Fruit fly (Drosophila melanogaster): ENCODE measurements around the gene Spp.

The Spp gene

DNA sequence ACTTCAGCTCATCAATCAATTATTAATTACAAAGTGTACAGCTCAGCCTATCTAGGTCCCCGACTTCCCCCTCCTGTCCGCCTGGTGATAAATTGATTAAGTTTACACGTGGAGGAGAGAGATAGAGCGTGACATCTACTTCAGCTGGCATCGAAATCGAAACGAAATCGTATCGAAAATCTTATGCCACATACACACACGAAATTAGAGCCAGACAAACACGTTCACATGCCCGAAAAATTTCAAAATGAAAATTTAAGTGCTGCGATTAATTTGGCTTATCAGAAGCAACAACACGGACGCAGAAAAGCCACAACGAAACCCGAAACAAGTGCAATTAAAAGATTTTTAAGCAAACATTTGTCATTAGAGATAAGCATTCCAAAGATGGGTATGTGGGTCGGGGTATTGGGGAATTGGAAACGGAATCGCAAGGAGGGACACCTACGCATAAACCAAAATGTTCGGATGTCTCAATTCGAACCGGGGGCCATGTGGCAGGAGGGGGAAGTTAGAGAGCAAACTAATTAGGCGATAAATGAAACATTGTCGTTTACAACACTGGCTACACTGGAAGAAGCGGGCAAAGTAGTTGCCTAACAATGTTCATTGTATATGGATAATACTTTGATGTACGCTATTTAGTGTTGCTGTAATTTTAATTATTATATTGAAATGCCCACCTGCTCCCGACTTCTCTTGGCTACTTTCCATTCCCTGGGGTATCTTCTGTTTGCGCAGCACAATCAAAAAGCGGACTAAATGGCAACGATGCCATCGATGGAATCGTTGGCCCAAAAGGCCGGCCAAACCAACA lies 46.6 kb downstream of the Spp start (continued):
- TF ChIP-seq CG15073 (GFP tag; optimal IDR thresholded peaks at IDR 0.05) (no peak), pho (GFP tag; optimal IDR thresholded peaks at IDR 0.05) (no peak), btn (GFP tag; optimal IDR thresholded peaks at IDR 0.05) (no peak), CG32772 (GFP tag; IDR thresholded peaks at IDR 0.05) (no peak), abd-A (tag; optimal IDR thresholded peaks at IDR 0.05) (no peak), hbn (GFP tag; IDR thresholded peaks at IDR 0.05; ENCODE audit: partially characterized antibody) (no peak), ab (GFP tag; optimal IDR thresholded peaks at IDR 0.05) (no peak), Med (GFP tag) (peak; percentile 64), Awh (GFP tag; IDR thresholded peaks at IDR 0.05) (no peak), nau (GFP tag; optimal IDR thresholded peaks at IDR 0.05) (no peak), CG10274 (GFP tag; optimal IDR thresholded peaks at IDR 0.05) (no peak), CG2202 (tag; optimal IDR thresholded peaks at IDR 0.05) (no peak), lmd (GFP tag; IDR thresholded peaks at IDR 0.05) (0 out of 2 replicates have a peak, but pooled peaks have one; percentile 7), CG1024 (GFP tag; IDR thresholded peaks at IDR 0.05) (no peak), Hey (tag; optimal IDR thresholded peaks at IDR 0.05) (no peak), CG1529 (GFP tag; optimal IDR thresholded peaks at IDR 0.05) (no peak), ems (GFP tag; optimal IDR thresholded peaks at IDR 0.05) (no peak), onecut (GFP tag; IDR thresholded peaks at IDR 0.05) (no peak), crol (GFP tag; IDR thresholded peaks at IDR 0.05) (0 out of 2 replicates have a peak, but pooled peaks have one; percentile 22), Sry-β (GFP tag; optimal IDR thresholded peaks at IDR 0.05) (no peak), Dbx (GFP tag; IDR thresholded peaks at IDR 0.05) (no peak), CG11093 (GFP tag; IDR thresholded peaks at IDR 0.05) (no peak), unc-4 (GFP tag; IDR thresholded peaks at IDR 0.05; ENCODE audit: partially characterized antibody) (no peak), ftz-f1 (GFP tag; optimal IDR thresholded peaks at IDR 0.05) (no peak), CG13296 (GFP tag; optimal IDR thresholded peaks at IDR 0.05) (no peak), Camta (GFP tag; optimal IDR thresholded peaks at IDR 0.05) (no peak), Deaf1 (tag; optimal IDR thresholded peaks at IDR 0.05) (no peak), eve (GFP tag; optimal IDR thresholded peaks at IDR 0.05) (peak in 1 of 2 experiments; percentile 38), CG7745 (tag; optimal IDR thresholded peaks at IDR 0.05) (peak; percentile 75), Mad (GFP tag; optimal IDR thresholded peaks at IDR 0.05) (peak; percentile 13), CG16813 (GFP tag; IDR thresholded peaks at IDR 0.05; ENCODE audit: partially characterized antibody) (no peak), zfh1 (GFP tag; IDR thresholded peaks at IDR 0.05) (no peak), Kr (GFP tag; optimal IDR thresholded peaks at IDR 0.05) (no peak), lilli (GFP tag; optimal IDR thresholded peaks at IDR 0.05) (peak; percentile 1), fd3F (GFP tag; optimal IDR thresholded peaks at IDR 0.05) (no peak), CG8765 (GFP tag; IDR thresholded peaks at IDR 0.05) (no peak), CG7357 (GFP tag; IDR thresholded peaks at IDR 0.05) (no peak), CG14667 (GFP tag; IDR thresholded peaks at IDR 0.05) (no peak), CoRest (tag; optimal IDR thresholded peaks at IDR 0.05) (peak; percentile 9), E2f2 (GFP tag; IDR thresholded peaks at IDR 0.05) (no peak), H2.0 (GFP tag; IDR thresholded peaks at IDR 0.05) (no peak), CG8388 (GFP tag; optimal IDR thresholded peaks at IDR 0.05) (no peak), CG14050 (GFP tag; IDR thresholded peaks at IDR 0.05) (no peak), CG4282 (GFP tag; optimal IDR thresholded peaks at IDR 0.05) (no peak), Rfx (GFP tag; IDR thresholded peaks at IDR 0.05) (no peak), CG30431 (GFP tag; optimal IDR thresholded peaks at IDR 0.05) (no peak), bsh (GFP tag; optimal IDR thresholded peaks at IDR 0.05) (no peak), Bgb (GFP tag; IDR thresholded peaks at IDR 0.05; ENCODE audit: partially characterized antibody) (no peak), CG33557 (GFP tag; optimal IDR thresholded peaks at IDR 0.05) (no peak), CG16815 (GFP tag; optimal IDR thresholded peaks at IDR 0.05) (no peak), br (optimal IDR thresholded peaks at IDR 0.05) (no peak)

All from whole organism, embryonic.